Fruit fly (Drosophila melanogaster): ENCODE measurements around the gene CG8757.

DNA sequence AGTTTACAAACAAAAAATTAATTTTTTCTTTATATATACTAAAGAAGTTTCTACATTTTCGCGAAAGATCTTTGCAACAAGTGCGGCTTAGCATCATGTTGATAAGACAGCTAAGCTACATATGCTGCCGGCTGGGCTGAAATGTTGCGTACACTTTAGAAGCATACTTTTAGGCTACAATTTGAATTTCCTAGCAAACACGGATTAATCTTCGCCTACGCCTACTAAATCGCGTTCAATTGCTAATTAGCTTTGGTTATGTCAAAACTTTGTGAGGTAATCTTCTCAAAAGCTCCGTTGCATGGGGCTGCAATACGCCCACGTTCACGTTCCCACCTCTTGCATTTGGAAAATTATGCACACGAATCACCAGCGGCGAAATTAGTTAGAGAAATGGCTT, 34.9 kb upstream of the CG8757 start:
- TF ChIP-seq lola (GFP tag; optimal IDR thresholded peaks at IDR 0.05) = no peak
- TF ChIP-seq sv (GFP tag; optimal IDR thresholded peaks at IDR 0.05) = no peak
- no peak for TF ChIP-seq dl (GFP tag; optimal IDR thresholded peaks at IDR 0.05; ENCODE audit: insufficient read depth in 1 of 2, partially characterized antibody in 2 of 2)
- peak; percentile 7 for TF ChIP-seq Myc (optimal IDR thresholded peaks at IDR 0.05)
- TF ChIP-seq HLH106 (tag; optimal IDR thresholded peaks at IDR 0.05) = no peak
- TF ChIP-seq h (GFP tag; optimal IDR thresholded peaks at IDR 0.05) = no peak
- TF ChIP-seq pan (optimal IDR thresholded peaks at IDR 0.05) = no peak
